Fruit fly (Drosophila melanogaster) whole organism, pupa: Measurements from ENCODE around the gene Pldn.
A peak's percentile ranks its signal among the peaks of the same experiment; 100 is the strongest.

Experiments
- CG12605 ChIP-seq: fragments of 200-800 bp; sonication (Bioruptor generic); IDR thresholded peaks from 2 replicates; pipeline ENCODE4 v1.3.6; 2022; ENCODE audit warnings: missing biosample characterization, missing genetic modification characterization
- CG15710 ChIP-seq: fragments of 200-800 bp; sonication (Bioruptor generic); optimal IDR thresholded peaks from 2 replicates; lab custom pipeline; 2018; ENCODE audit warnings: missing biosample characterization, mild to moderate bottlenecking, missing genetic modification characterization, moderate library complexity
- EcR ChIP-seq: fragments of 200-800 bp; sonication (Bioruptor generic); optimal IDR thresholded peaks from 3 replicates; lab custom pipeline; 2019; ENCODE audit warnings: missing biosample characterization, missing genetic modification characterization, mild to moderate bottlenecking, moderate library complexity, missing genetic modification reagents
- fd96Ca ChIP-seq: fragments of 200-800 bp; sonication (Bioruptor generic); IDR thresholded peaks from 3 replicates; pipeline ENCODE4 v1.3.6; 2022; ENCODE audit warnings: missing biosample characterization, missing genetic modification characterization
- gl ChIP-seq: fragments of 200-800 bp; sonication (Bioruptor generic); optimal IDR thresholded peaks from 2 replicates; lab custom pipeline; 2018; ENCODE audit warnings: missing biosample characterization, mild to moderate bottlenecking, missing genetic modification characterization

dm6 chr3L:11715187-11715586 lies 24.0 kb upstream of the Pldn start, which contains the start of gene CG14132:
- TF ChIP-seq CG15710 (tag; lab: Kevin White, UChicago) (no peak), fd96Ca (GFP tag; lab: Robert Waterston, UW) (peak; percentile 36; the same call in 1 of the 3 replicates), EcR (peak; percentile 43), gl (tag; lab: Kevin White, UChicago) (no peak), CG12605 (GFP tag; lab: Robert Waterston, UW) (no peak; the same call in 1 of the 2 replicates)
